Fruit fly (Drosophila melanogaster) whole organism, embryonic: Measurements from ENCODE around the gene CG13965.

Experiments used
- CG10267 ChIP-seq: fragments of 200-800 bp; sonication (Bioruptor generic); optimal IDR thresholded peaks from 2 replicates; lab custom pipeline; 2018; ENCODE audit warnings: missing biosample characterization, mild to moderate bottlenecking, missing genetic modification characterization, moderate library complexity
- CG10462 ChIP-seq: fragments of 200-800 bp; sonication (Bioruptor generic); optimal IDR thresholded peaks from 2 replicates; lab custom pipeline; 2016; ENCODE audit warnings: missing biosample characterization, missing genetic modification characterization
- CG12391 ChIP-seq: fragments of 200-800 bp; sonication (Bioruptor generic); optimal IDR thresholded peaks from 3 replicates; lab custom pipeline; 2018; ENCODE audit warnings: missing biosample characterization, mild to moderate bottlenecking, missing genetic modification characterization, moderate library complexity
- CG13894 ChIP-seq: fragments of 200-800 bp; sonication (Bioruptor generic); optimal IDR thresholded peaks from 3 replicates; lab custom pipeline; 2018; ENCODE audit warnings: missing biosample characterization, mild to moderate bottlenecking, missing genetic modification characterization, moderate library complexity
- CG16815 ChIP-seq: fragments of 200-800 bp; sonication (Bioruptor generic); optimal IDR thresholded peaks from 3 replicates; lab custom pipeline; 2017; ENCODE audit warnings: missing biosample characterization, mild to moderate bottlenecking, missing genetic modification characterization
- CG17568 ChIP-seq: fragments of 200-800 bp; sonication (Bioruptor generic); optimal IDR thresholded peaks from 2 replicates; lab custom pipeline; 2018; ENCODE audit warnings: missing biosample characterization, mild to moderate bottlenecking, missing genetic modification characterization, moderate library complexity
- CG18262 ChIP-seq: fragments of 200-800 bp; optimal IDR thresholded peaks from 3 replicates; lab custom pipeline; 2019; ENCODE audit warnings: missing biosample characterization, mild to moderate bottlenecking, missing genetic modification characterization, moderate library complexity
- CG2889 ChIP-seq: fragments of 200-800 bp; sonication (Bioruptor generic); IDR thresholded peaks from 3 replicates; pipeline ENCODE4 v1.3.6; 2022; ENCODE audit warnings: missing biosample characterization, missing genetic modification characterization
- CG32772 ChIP-seq: fragments of 200-800 bp; sonication (Bioruptor generic); IDR thresholded peaks from 2 replicates; pipeline ENCODE4 v1.3.6; 2022; ENCODE audit warnings: missing biosample characterization, missing genetic modification characterization
- CG4282 ChIP-seq: fragments of 200-800 bp; sonication (Bioruptor generic); optimal IDR thresholded peaks from 2 replicates; lab custom pipeline; 2016; ENCODE audit warnings: missing biosample characterization, missing genetic modification characterization
- CG4730 ChIP-seq: fragments of 200-800 bp; sonication (Bioruptor generic); IDR thresholded peaks from 2 replicates; pipeline ENCODE4 v1.3.6; 2022; ENCODE audit warnings: missing biosample characterization, missing genetic modification characterization
- CG6654 ChIP-seq: fragments of 200-800 bp; sonication (Bioruptor generic); optimal IDR thresholded peaks from 2 replicates; lab custom pipeline; 2017; ENCODE audit warnings: missing biosample characterization, mild to moderate bottlenecking, missing genetic modification characterization
- CG6765 ChIP-seq: fragments of 200-800 bp; sonication (Bioruptor generic); optimal IDR thresholded peaks from 3 replicates; lab custom pipeline; 2017; ENCODE audit warnings: missing biosample characterization, mild to moderate bottlenecking, missing genetic modification characterization
- CG7372 ChIP-seq: fragments of 200-800 bp; sonication (Bioruptor generic); IDR thresholded peaks from 2 replicates; pipeline ENCODE4 v1.3.6; 2022; ENCODE audit warnings: missing biosample characterization, missing genetic modification characterization
- CG7928 ChIP-seq: fragments of 200-800 bp; sonication (Bioruptor generic); optimal IDR thresholded peaks from 2 replicates; lab custom pipeline; 2017; ENCODE audit warnings: missing biosample characterization, mild to moderate bottlenecking, missing genetic modification characterization
- CG7987 ChIP-seq: fragments of 200-800 bp; sonication (Bioruptor generic); optimal IDR thresholded peaks from 2 replicates; lab custom pipeline; 2018; ENCODE audit warnings: missing biosample characterization, mild to moderate bottlenecking, missing genetic modification characterization, moderate library complexity
- CG8290 ChIP-seq, 3 experiments: fragments of 200-800 bp; sonication (Bioruptor generic); optimal IDR thresholded peaks; 2 replicates each; lab custom pipeline; 2016 to 2019; ENCODE audit warnings: missing biosample characterization in 3 of 3, missing genetic modification characterization in 3 of 3, mild to moderate bottlenecking in 2 of 3, moderate library complexity in 1 of 3
- CG8478 ChIP-seq: fragments of >200 bp; optimal IDR thresholded peaks from 2 replicates; lab custom pipeline; 2018
- CG8944 ChIP-seq: fragments of 200-800 bp; sonication (Bioruptor generic); optimal IDR thresholded peaks from 3 replicates; lab custom pipeline; 2016; ENCODE audit warnings: missing biosample characterization, missing genetic modification characterization
- Camta ChIP-seq: fragments of 200-800 bp; sonication (Bioruptor generic); optimal IDR thresholded peaks from 2 replicates; lab custom pipeline; 2016; ENCODE audit warnings: missing biosample characterization, missing genetic modification characterization
- Dbx ChIP-seq: fragments of 200-800 bp; sonication (Bioruptor generic); IDR thresholded peaks from 3 replicates; pipeline ENCODE4 v1.3.6; 2022; ENCODE audit warnings: missing biosample characterization, missing genetic modification characterization
- Dref ChIP-seq: fragments of 200-800 bp; sonication (Bioruptor generic); IDR thresholded peaks from 2 replicates; pipeline ENCODE4 v1.3.6; 2022; ENCODE audit warnings: missing biosample characterization, missing genetic modification characterization
- Ets65A ChIP-seq: fragments of 200-800 bp; sonication (Bioruptor generic); peaks from one replicate; lab custom pipeline; 2016; ENCODE audit warnings: missing biosample characterization, missing genetic modification characterization
- HHEX ChIP-seq: fragments of 200-800 bp; sonication (Bioruptor generic); optimal IDR thresholded peaks from 3 replicates; lab custom pipeline; 2017; ENCODE audit warnings: missing biosample characterization, mild to moderate bottlenecking, missing genetic modification characterization, missing genetic modification reagents
- Hand ChIP-seq: fragments of 200-800 bp; sonication (Bioruptor generic); optimal IDR thresholded peaks from 2 replicates; lab custom pipeline; 2017; ENCODE audit warnings: mild to moderate bottlenecking, missing biosample characterization, missing genetic modification reagents, missing genetic modification characterization
- Mad ChIP-seq: fragments of 200-800 bp; sonication (Bioruptor generic); optimal IDR thresholded peaks from 2 replicates; lab custom pipeline; 2016; ENCODE audit warnings: missing biosample characterization, missing genetic modification characterization
- NFAT ChIP-seq: fragments of 200-800 bp; sonication (Bioruptor generic); IDR thresholded peaks from 2 replicates; pipeline ENCODE4 v1.3.6; 2022; ENCODE audit warnings: missing biosample characterization, missing genetic modification characterization
- PHDP ChIP-seq: fragments of 200-800 bp; sonication (Bioruptor generic); optimal IDR thresholded peaks from 3 replicates; lab custom pipeline; 2018; ENCODE audit warnings: missing biosample characterization, mild to moderate bottlenecking, missing genetic modification characterization, moderate library complexity
- Trl ChIP-seq, 3 experiments: fragments of >200 bp in 2 of 3; fragments of 200-800 bp in 1 of 3; sonication (Bioruptor generic) in 1 of 3; optimal IDR thresholded peaks; 2 replicates in 1 of 3; 3 replicates in 2 of 3; lab custom pipeline; 2016 to 2017; ENCODE audit warnings: missing biosample characterization in 1 of 3, missing genetic modification characterization in 1 of 3
- ab ChIP-seq: fragments of 200-800 bp; sonication (Bioruptor generic); optimal IDR thresholded peaks from 2 replicates; lab custom pipeline; 2016; ENCODE audit warnings: missing biosample characterization, missing genetic modification characterization
- abd-A ChIP-seq: fragments of 200-800 bp; sonication (Bioruptor generic); optimal IDR thresholded peaks from 3 replicates; lab custom pipeline; 2019; ENCODE audit warnings: missing biosample characterization, mild to moderate bottlenecking, missing genetic modification characterization, moderate library complexity
- al ChIP-seq: fragments of 200-800 bp; sonication (Bioruptor generic); IDR thresholded peaks from 2 replicates; pipeline ENCODE4 v1.3.6; 2022; ENCODE audit warnings: missing biosample characterization, missing genetic modification characterization
- ap ChIP-seq: fragments of 200-800 bp; sonication (Bioruptor generic); IDR thresholded peaks from 2 replicates; pipeline ENCODE4 v1.3.6; 2022; ENCODE audit warnings: missing biosample characterization, missing genetic modification characterization
- dan ChIP-seq: fragments of 200-800 bp; sonication (Bioruptor generic); IDR thresholded peaks from 2 replicates; pipeline ENCODE4 v1.3.6; 2022; ENCODE audit warnings: missing biosample characterization, missing genetic modification characterization
- eve ChIP-seq, 2 experiments: fragments of >200 bp; optimal IDR thresholded peaks; 2 replicates each; lab custom pipeline; 2017; ENCODE audit warnings: missing biosample characterization in 2 of 2, missing genetic modification characterization in 2 of 2
- fd102C ChIP-seq: fragments of 200-800 bp; sonication (Bioruptor generic); optimal IDR thresholded peaks from 2 replicates; lab custom pipeline; 2018; ENCODE audit warnings: missing biosample characterization, mild to moderate bottlenecking, missing genetic modification characterization, moderate library complexity
- gce ChIP-seq: fragments of 200-800 bp; sonication (Bioruptor generic); IDR thresholded peaks from 3 replicates; pipeline ENCODE4 v1.3.6; 2022; ENCODE audit warnings: missing biosample characterization, missing genetic modification characterization
- gcm2 ChIP-seq: fragments of 200-800 bp; sonication (Bioruptor generic); optimal IDR thresholded peaks from 2 replicates; lab custom pipeline; 2016; ENCODE audit warnings: missing biosample characterization, missing genetic modification characterization
- gem ChIP-seq: fragments of 200-800 bp; sonication (Bioruptor generic); optimal IDR thresholded peaks from 2 replicates; lab custom pipeline; 2019; ENCODE audit warnings: missing biosample characterization, mild to moderate bottlenecking, missing genetic modification characterization, moderate library complexity
- her ChIP-seq: fragments of 200-800 bp; sonication (Bioruptor generic); optimal IDR thresholded peaks from 2 replicates; lab custom pipeline; 2016; ENCODE audit warnings: missing biosample characterization, missing genetic modification characterization
- hth ChIP-seq: fragments of >200 bp; optimal IDR thresholded peaks from 2 replicates; lab custom pipeline; 2017; ENCODE audit warnings: inconsistent platforms
- lmd ChIP-seq: fragments of 200-800 bp; sonication (Bioruptor generic); IDR thresholded peaks from 2 replicates; pipeline ENCODE4 v1.3.6; 2022; ENCODE audit warnings: missing biosample characterization, missing genetic modification characterization
- mirr ChIP-seq: fragments of 200-800 bp; sonication (Bioruptor generic); optimal IDR thresholded peaks from 3 replicates; lab custom pipeline; 2018; ENCODE audit warnings: missing biosample characterization, mild to moderate bottlenecking, missing genetic modification characterization
- nerfin-2 ChIP-seq: fragments of 200-800 bp; sonication (Bioruptor generic); IDR thresholded peaks from 2 replicates; pipeline ENCODE4 v1.3.6; 2022; ENCODE audit warnings: missing biosample characterization, missing genetic modification characterization; ENCODE audit not compliant: partially characterized antibody
- pan ChIP-seq, 4 experiments: fragments of >200 bp in 3 of 4; fragments of 200-800 bp in 1 of 4; sonication (Bioruptor generic) in 1 of 4; optimal IDR thresholded peaks in 3 of 4; IDR thresholded peaks in 1 of 4; 2 replicates each; pipeline versions ENCODE4 v1.3.6 to Lab custom; 2017 to 2022; ENCODE audit warnings: missing biosample characterization in 2 of 4, missing genetic modification characterization in 2 of 4, mixed read lengths in 1 of 4
- pros ChIP-seq: fragments of 200-800 bp; sonication (Bioruptor generic); optimal IDR thresholded peaks from 3 replicates; lab custom pipeline; 2019; ENCODE audit warnings: missing biosample characterization, mild to moderate bottlenecking, missing genetic modification characterization, moderate library complexity
- salm ChIP-seq: fragments of 200-800 bp; sonication (Bioruptor generic); optimal IDR thresholded peaks from 2 replicates; lab custom pipeline; 2018; ENCODE audit warnings: missing biosample characterization, mild to moderate bottlenecking, missing genetic modification characterization
- sens ChIP-seq: fragments of 200-800 bp; sonication (Bioruptor generic); peaks from one replicate; lab custom pipeline; 2016; ENCODE audit warnings: missing biosample characterization, missing genetic modification characterization
- shn ChIP-seq: fragments of 200-800 bp; sonication (Bioruptor generic); optimal IDR thresholded peaks from 3 replicates; lab custom pipeline; 2016; ENCODE audit warnings: missing biosample characterization, missing genetic modification characterization
- tup ChIP-seq: fragments of 200-800 bp; sonication (Bioruptor generic); optimal IDR thresholded peaks from 2 replicates; lab custom pipeline; 2016; ENCODE audit warnings: missing biosample characterization, mild to moderate bottlenecking, missing genetic modification characterization, moderate library complexity
- zfh2 ChIP-seq: fragments of 200-800 bp; sonication (Bioruptor generic); optimal IDR thresholded peaks from 2 replicates; lab custom pipeline; 2016; ENCODE audit warnings: missing biosample characterization, missing genetic modification characterization

CG13965 gene

dm6 chr2L:19930102-19930501 is 32.0 kb downstream of the CG13965 start (continued):
- TF ChIP-seq CG13894 (tag; lab: Kevin White, UChicago), result peak; percentile 31
- no peak for TF ChIP-seq Camta (GFP tag; lab: Kevin White, UChicago)
- peak; percentile 7 for TF ChIP-seq CG6765 (GFP tag; lab: Kevin White, UChicago)
- TF ChIP-seq CG10267, result peak; percentile 29
- TF ChIP-seq PHDP, result peak; percentile 53
- TF ChIP-seq CG7928 (GFP tag; lab: Kevin White, UChicago), result no peak
- peak; percentile 60; the same call in 2 of the 3 replicates for TF ChIP-seq Dbx (GFP tag; lab: Robert Waterston, UW)
- TF ChIP-seq pan (optimal IDR thresholded peaks at IDR 0.05; lab: Kevin White, UChicago), result no peak
- peak in 1 of 2 experiments; percentile 48 for TF ChIP-seq pan (GFP tag; optimal IDR thresholded peaks at IDR 0.05 in 1 of 2, IDR thresholded peaks at IDR 0.05 in 1 of 2)
- TF ChIP-seq CG16815, result peak; percentile 15
- TF ChIP-seq HHEX (GFP tag; lab: Kevin White, UChicago), result peak; percentile 52
- no peak for TF ChIP-seq shn
- TF ChIP-seq CG32772 (GFP tag; lab: Robert Waterston, UW), result peak; percentile 49; the same call in 1 of the 2 replicates
- TF ChIP-seq CG8478 (lab: Kevin White, UChicago), result no peak
- TF ChIP-seq CG17568 (GFP tag; lab: Kevin White, UChicago), result peak; percentile 22
- no peak for TF ChIP-seq gcm2
- TF ChIP-seq Dref (GFP tag; lab: Robert Waterston, UW), result no peak
- no peak for TF ChIP-seq CG10462 (GFP tag; lab: Kevin White, UChicago)
- TF ChIP-seq CG2889 (GFP tag; lab: Robert Waterston, UW), result no peak

DNA sequence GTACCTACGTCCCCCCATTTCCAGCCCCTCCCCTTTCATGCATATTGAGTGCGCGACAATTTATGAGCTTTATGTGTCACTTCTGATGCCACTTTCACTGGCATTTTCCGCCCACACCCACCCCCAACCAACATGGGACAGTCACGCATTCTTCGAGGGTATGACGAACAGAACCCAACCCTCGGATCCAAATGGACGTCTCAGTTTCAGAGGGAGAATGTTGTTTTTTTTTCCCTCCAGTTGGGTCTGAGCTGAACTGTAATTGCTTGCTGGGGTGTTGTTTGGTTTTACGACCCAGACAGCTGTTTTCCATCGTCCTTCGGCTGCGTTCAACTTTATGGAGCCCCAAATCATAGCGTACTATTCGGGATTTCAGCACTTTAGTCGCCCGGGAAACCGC is 38.4 kb downstream of the CG13965 start:
- TF ChIP-seq eve (GFP tag; optimal IDR thresholded peaks at IDR 0.05; lab: Kevin White, UChicago) (no peak), tup (GFP tag; lab: Kevin White, UChicago) (no peak), CG4730 (no peak), nerfin-2 (GFP tag; lab: Robert Waterston, UW) (no peak), pros (GFP tag; lab: Kevin White, UChicago) (no peak), her (GFP tag; lab: Kevin White, UChicago) (no peak), CG12391 (tag; lab: Kevin White, UChicago) (no peak), Hand (no peak), CG7987 (no peak), mirr (GFP tag; lab: Kevin White, UChicago) (peak; percentile 12), lmd (0 out of 2 replicates have a peak, but pooled peaks have one; percentile 14), CG6654 (GFP tag; lab: Kevin White, UChicago) (no peak), CG7372 (no peak), abd-A (tag; lab: Kevin White, UChicago) (peak; percentile 95), zfh2 (no peak), CG4282 (GFP tag; lab: Kevin White, UChicago) (no peak), sens (GFP tag; lab: Kevin White, UChicago) (peak; percentile 29), fd102C (GFP tag; lab: Kevin White, UChicago) (no peak), ap (GFP tag; lab: Robert Waterston, UW) (no peak), salm (tag; lab: Kevin White, UChicago) (no peak), CG8944 (GFP tag; lab: Kevin White, UChicago) (no peak), al (GFP tag; lab: Robert Waterston, UW) (no peak), CG8290 (GFP tag; optimal IDR thresholded peaks at IDR 0.05; lab: Kevin White, UChicago) (no peak), CG8290 (tag; optimal IDR thresholded peaks at IDR 0.05; lab: Kevin White, UChicago) (no peak), CG13894 (tag; lab: Kevin White, UChicago) (peak; percentile 58), NFAT (GFP tag; lab: Robert Waterston, UW) (no peak), dan (GFP tag; lab: Robert Waterston, UW) (0 out of 2 replicates have a peak, but pooled peaks have one; percentile 6), Mad (no peak), Ets65A (GFP tag; lab: Kevin White, UChicago) (no peak), Trl (optimal IDR thresholded peaks at IDR 0.05; lab: Kevin White, UChicago) (no peak), Trl (GFP tag; optimal IDR thresholded peaks at IDR 0.05; lab: Kevin White, UChicago) (no peak), hth (no peak), gem (no peak), gce (no peak), ab (GFP tag; lab: Kevin White, UChicago) (no peak), CG18262 (tag; lab: Kevin White, UChicago) (no peak)
